Fruit fly (Drosophila melanogaster): ENCODE measurements around the gene alpha-Spec.

alpha-Spec gene

DNA sequence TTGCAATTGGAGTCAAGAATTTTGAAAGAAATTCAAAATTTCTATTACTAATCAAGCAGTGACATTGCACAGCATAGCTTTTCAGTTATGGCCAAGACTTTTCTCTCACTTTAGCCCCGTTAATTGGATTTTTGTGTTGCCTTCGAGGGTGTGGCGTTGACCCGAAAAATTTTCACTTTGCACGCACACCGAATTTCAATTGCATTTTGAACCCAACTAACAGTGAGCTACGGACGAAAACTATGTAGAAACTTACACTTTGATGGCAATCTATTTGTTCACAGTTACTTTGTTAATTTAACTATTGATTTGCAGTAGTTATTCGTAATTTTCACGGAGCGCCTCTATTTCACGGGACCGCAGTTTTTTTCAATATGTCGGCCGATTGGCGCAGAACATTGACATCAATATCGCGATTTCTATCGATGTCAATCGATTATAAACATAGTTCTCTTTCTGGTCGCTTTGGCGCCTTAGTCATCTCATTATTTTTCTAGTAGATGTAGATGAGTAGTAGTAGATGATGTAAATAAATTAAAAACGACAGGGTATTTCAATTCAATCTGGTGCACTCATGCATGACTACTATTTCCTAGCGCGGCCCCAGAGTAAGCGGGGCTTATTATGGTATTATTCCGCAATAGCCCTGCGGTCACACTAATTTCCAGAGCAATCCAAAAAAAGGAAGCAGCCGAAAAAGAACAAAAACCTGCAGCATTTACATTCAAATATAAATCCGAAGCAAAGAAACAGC is at the start of gene alpha-Spec, which contains the start of the genes dlt and Cdc37:
alpha-Spec (minus strand) TSS at position 386 of the 754 bp plus-strand sequence.
dlt (minus strand) TSS at position 386 of the 754 bp plus-strand sequence.
Cdc37 (plus strand) TSS at position 450 of the 754 bp plus-strand sequence.
- TF ChIP-seq h (optimal IDR thresholded peaks at IDR 0.05), result no peak

DNA sequence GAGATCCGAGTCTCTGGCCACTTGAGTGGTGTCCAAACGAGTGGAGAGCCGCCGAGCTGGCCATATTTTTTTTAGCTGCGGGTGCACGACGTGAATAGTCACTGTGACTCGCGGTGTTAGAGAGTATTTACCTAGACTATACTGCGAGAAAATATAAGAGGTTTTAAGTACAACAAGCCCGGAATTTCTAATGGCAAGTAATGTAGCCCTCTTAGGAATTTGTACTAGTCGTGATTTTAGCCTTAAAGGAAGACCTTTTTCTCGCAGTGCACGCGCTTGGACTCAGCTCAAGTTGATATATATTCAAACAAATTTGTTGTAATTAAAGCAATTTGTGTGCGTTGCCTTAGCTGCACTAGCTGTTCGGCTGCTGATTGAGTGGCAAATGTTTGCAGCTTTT is 49.5 kb upstream of the alpha-Spec start:
- no peak for TF ChIP-seq Sin3A (optimal IDR thresholded peaks at IDR 0.05)
- no peak for TF ChIP-seq insv (optimal IDR thresholded peaks at IDR 0.05)
- no peak for TF ChIP-seq Myc (optimal IDR thresholded peaks at IDR 0.05)
- no peak for TF ChIP-seq psq (optimal IDR thresholded peaks at IDR 0.05)
- no peak for TF ChIP-seq h (optimal IDR thresholded peaks at IDR 0.05)
- no peak for TF ChIP-seq ttk (optimal IDR thresholded peaks at IDR 0.05)

DNA sequence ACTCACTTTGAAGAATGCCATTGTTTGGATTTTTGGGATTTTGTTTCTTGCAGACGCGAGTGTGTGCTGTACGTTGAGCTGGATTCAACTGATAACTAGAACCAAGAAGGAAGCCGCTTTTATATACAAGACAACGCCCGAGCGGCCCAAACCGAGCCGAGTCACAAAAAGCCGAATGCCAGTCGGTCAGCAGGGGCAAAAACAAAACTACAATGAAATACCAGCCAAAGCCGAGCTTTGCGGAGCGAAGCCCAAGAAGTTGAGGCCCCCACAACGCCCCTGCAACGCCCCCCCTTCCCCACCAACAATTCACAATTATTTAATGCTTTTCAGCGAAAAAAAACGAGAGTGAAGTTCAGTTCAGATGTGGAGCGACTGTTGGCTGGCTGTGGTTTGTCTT is 46.9 kb upstream of the alpha-Spec start, which contains the start of gene Cpr62Bc:
Cpr62Bc (minus strand) TSS at position 101 of the 400 bp plus-strand sequence.
- TF ChIP-seq insv (optimal IDR thresholded peaks at IDR 0.05) (no peak), psq (optimal IDR thresholded peaks at IDR 0.05) (no peak), ttk (optimal IDR thresholded peaks at IDR 0.05) (no peak), Sin3A (optimal IDR thresholded peaks at IDR 0.05) (no peak), Myc (optimal IDR thresholded peaks at IDR 0.05) (no peak), h (optimal IDR thresholded peaks at IDR 0.05) (no peak)

DNA sequence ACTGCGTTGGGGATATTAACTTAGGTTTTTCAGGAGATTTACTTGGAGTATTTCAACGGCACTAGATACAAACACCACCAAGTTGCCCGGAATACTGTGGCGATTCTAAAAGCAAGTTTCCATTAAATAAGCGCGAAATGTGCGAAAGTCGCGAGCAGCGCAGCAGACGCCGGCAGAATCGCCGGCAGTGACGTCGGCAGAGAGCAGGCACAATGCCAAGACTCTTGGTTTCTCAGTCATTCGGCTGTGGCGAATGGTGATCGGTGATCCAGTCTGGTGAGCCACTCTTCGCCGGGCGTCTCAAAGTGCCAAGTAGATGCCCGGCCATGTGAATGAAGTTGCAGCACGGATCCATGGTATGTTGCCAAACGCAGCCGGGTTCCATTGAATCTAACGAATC is 39.9 kb upstream of the alpha-Spec start, which contains the start of gene Cpr62Bb:
Cpr62Bb (minus strand) TSS at position 101 of the 400 bp plus-strand sequence.
- TF ChIP-seq Myc (optimal IDR thresholded peaks at IDR 0.05) (no peak), psq (optimal IDR thresholded peaks at IDR 0.05) (no peak), insv (optimal IDR thresholded peaks at IDR 0.05) (no peak), Sin3A (optimal IDR thresholded peaks at IDR 0.05) (no peak), h (optimal IDR thresholded peaks at IDR 0.05) (no peak)

DNA sequence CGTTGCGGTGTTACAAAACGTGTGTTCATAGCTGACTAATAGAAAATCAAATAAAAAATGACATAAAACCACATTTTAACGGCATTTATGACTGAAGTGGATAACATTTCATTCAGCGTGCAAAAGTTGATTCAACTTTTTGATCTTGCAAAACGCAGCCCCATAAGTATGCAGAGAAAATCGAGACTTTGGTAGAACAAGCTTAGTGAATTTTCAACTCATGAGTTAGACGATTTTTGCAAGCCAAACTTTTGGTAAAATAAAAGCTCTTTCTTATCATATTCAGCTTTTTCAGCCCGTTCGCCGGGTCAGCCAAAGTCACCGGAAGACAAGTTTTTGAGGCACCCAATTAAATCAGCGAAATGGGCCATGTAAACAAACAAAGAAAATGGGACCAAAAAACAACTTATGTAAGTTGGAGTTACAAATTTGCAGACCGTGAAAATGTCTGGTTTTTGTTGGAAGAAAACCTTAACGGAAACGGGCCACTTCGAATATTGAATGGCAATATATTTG is 36.7 kb upstream of the alpha-Spec start, which contains the start of gene Cpr62Ba:
Cpr62Ba (minus strand) TSS at position 31 of the 516 bp plus-strand sequence.
- no peak for TF ChIP-seq psq (optimal IDR thresholded peaks at IDR 0.05)
- TF ChIP-seq ttk (optimal IDR thresholded peaks at IDR 0.05), result no peak
- no peak for TF ChIP-seq h (optimal IDR thresholded peaks at IDR 0.05)
- TF ChIP-seq Myc (optimal IDR thresholded peaks at IDR 0.05), result no peak
- no peak for TF ChIP-seq Sin3A (optimal IDR thresholded peaks at IDR 0.05)
- no peak for TF ChIP-seq insv (optimal IDR thresholded peaks at IDR 0.05)

DNA sequence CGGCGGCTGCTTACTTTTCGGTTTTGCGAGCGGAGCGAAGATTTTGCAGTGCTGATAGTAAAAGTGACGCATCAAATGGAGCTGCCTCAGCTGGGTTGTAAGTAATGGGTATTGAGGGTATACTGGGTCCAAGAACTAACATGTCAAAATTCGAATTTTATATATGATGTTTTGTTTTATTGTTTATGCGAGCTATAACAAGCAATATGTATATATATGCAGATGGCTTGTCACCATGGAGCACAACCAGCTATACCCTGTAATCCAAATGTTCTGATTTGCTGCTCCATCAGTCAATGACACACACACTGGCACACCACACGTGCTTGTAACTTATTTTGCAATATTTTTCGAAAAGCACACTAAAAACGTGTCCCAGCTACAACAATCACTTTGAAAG is 34.4 kb upstream of the alpha-Spec start:
- TF ChIP-seq ttk (optimal IDR thresholded peaks at IDR 0.05) (no peak), insv (optimal IDR thresholded peaks at IDR 0.05) (no peak), Sin3A (optimal IDR thresholded peaks at IDR 0.05) (no peak), psq (optimal IDR thresholded peaks at IDR 0.05) (no peak), Myc (optimal IDR thresholded peaks at IDR 0.05) (no peak), h (optimal IDR thresholded peaks at IDR 0.05) (no peak)

DNA sequence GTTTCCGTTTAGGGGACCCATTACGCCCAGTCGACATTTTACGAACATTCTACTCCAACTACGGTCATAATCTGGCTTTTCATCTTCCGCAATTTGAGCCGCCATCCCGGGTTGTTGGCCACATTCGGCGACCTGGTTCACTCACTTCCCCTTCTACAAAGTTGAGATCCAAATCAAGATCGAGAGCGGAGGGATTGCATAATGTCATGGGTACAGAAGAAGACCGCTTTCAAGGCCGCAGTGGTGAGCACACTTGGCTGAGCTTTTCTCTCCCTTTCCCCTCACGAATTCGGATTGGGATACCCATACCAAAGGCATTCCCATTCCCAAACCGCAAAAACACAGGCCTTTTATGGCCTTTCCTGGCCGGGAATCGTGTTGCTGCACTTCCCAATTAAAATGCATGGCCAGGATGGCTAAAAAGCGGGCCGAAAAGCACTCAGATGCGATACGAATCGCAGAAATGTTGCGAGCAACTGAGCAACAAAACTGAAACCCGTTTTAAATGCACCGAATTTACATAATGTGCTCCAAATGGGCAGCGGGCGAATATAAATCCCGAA is 32.8 kb upstream of the alpha-Spec start:
- TF ChIP-seq Sin3A (optimal IDR thresholded peaks at IDR 0.05), result no peak
- TF ChIP-seq h (optimal IDR thresholded peaks at IDR 0.05), result no peak
- TF ChIP-seq insv (optimal IDR thresholded peaks at IDR 0.05), result no peak
- TF ChIP-seq ttk (optimal IDR thresholded peaks at IDR 0.05), result no peak
- no peak for TF ChIP-seq Myc (optimal IDR thresholded peaks at IDR 0.05)
- TF ChIP-seq psq (optimal IDR thresholded peaks at IDR 0.05), result no peak

DNA sequence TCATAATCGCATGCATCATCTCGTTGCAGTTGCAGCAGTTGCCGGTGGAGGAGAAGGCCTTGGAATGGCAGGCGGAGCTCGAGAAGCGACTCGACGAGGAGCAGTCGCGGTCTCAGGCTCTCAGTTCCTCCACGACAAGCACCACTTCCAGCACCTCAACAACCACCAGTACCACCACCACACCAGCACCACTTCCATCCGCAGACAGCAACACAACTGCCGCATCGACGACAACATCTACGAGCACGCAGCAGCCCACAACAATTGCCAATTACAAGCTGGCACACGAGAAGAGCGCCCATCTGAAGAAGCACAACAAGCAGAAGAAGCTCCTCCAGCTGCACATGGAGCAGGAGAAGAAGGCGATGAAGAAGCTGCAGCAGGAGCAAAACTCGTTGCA is 27.2 kb upstream of the alpha-Spec start:
- TF ChIP-seq h (optimal IDR thresholded peaks at IDR 0.05) (no peak), Sin3A (optimal IDR thresholded peaks at IDR 0.05) (no peak), psq (optimal IDR thresholded peaks at IDR 0.05) (no peak), Myc (optimal IDR thresholded peaks at IDR 0.05) (no peak), ttk (optimal IDR thresholded peaks at IDR 0.05) (no peak), insv (optimal IDR thresholded peaks at IDR 0.05) (no peak)

DNA sequence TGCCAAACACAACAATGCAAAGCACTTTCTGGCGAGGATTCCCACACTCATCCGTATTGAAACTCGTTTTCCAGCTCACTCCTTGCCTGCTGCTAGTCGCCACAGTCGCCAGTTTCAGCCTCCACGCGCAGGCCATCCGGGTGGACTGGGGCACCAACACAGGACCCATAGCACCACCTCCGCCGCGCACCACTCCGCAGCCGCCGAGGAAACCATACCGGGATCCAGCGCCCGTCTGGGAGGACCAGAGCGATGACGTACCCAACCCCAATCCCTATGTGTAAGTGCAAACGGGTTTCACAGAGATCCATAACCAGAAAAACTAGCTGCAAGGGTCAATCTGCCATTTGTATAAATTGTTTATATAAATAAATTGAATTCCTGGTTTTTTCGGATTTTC is 26.0 kb upstream of the alpha-Spec start:
- TF ChIP-seq psq (optimal IDR thresholded peaks at IDR 0.05), result no peak
- no peak for TF ChIP-seq ttk (optimal IDR thresholded peaks at IDR 0.05)
- TF ChIP-seq Sin3A (optimal IDR thresholded peaks at IDR 0.05), result no peak
- no peak for TF ChIP-seq h (optimal IDR thresholded peaks at IDR 0.05)
- TF ChIP-seq Myc (optimal IDR thresholded peaks at IDR 0.05), result no peak
- no peak for TF ChIP-seq insv (optimal IDR thresholded peaks at IDR 0.05)

DNA sequence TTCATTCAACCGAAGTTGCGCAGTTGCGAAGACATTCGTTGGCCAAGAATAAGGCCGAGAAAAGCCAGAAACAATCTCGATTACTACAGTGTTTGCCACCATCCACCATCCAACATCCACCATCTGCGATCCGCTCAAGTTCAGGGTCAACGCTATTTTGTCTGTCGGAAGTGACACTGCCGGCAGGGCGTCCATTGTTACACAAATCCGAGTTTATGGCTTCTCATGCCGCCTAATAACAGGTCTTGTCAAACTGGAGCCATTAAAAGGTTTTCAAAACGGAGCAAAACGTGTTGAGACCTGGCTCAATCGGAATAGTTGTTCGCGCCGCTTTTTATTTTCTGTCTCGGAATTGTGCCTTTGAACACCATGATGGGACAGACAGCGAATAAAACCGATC is 23.7 kb upstream of the alpha-Spec start:
- TF ChIP-seq psq (optimal IDR thresholded peaks at IDR 0.05) (no peak), Myc (optimal IDR thresholded peaks at IDR 0.05) (no peak), insv (optimal IDR thresholded peaks at IDR 0.05) (no peak), h (optimal IDR thresholded peaks at IDR 0.05) (no peak), Sin3A (optimal IDR thresholded peaks at IDR 0.05) (no peak), ttk (optimal IDR thresholded peaks at IDR 0.05) (no peak)

DNA sequence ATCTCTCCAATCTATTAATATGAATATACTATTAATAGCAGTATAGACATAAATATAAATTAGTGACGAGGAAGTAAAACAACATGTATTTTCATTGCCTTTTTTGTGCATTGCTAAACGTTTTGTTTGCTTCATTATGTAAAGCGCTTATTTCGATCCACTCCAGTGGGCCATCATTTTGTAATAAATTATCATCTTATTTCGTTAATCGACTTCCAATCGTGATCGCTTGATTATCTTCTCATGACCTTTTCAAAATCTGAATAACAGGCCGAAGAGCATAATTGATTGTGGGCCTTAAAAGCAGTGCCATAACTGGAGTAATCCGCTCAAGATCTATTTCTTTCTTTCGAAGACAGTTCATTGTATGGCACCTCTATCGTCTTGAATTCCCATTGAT is 22.3 kb upstream of the alpha-Spec start:
- TF ChIP-seq insv (optimal IDR thresholded peaks at IDR 0.05), result no peak
- no peak for TF ChIP-seq psq (optimal IDR thresholded peaks at IDR 0.05)
- TF ChIP-seq Sin3A (optimal IDR thresholded peaks at IDR 0.05), result no peak
- no peak for TF ChIP-seq h (optimal IDR thresholded peaks at IDR 0.05)
- TF ChIP-seq Myc (optimal IDR thresholded peaks at IDR 0.05), result no peak
- no peak for TF ChIP-seq ttk (optimal IDR thresholded peaks at IDR 0.05)

DNA sequence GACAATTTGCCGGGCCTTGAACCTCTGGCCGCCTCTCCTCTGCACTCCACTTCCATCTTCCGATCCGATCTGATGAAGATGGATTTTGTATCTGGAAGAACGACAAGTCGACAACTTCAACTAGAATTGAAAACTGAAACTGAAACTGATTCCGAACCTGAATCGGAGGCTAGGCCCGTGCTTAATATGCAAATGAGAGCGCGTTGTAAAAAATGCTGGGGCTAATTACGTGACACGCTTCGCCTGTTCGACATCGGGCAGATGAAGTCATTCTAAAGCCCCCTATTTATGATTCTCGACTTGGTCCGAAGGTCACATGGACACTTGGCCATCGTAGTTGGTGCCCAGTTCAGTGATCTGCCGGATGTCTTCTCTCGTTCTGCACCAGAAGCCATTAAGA is 21.5 kb upstream of the alpha-Spec start:
- TF ChIP-seq psq (optimal IDR thresholded peaks at IDR 0.05), result no peak
- no peak for TF ChIP-seq h (optimal IDR thresholded peaks at IDR 0.05)
- no peak for TF ChIP-seq Myc (optimal IDR thresholded peaks at IDR 0.05)
- no peak for TF ChIP-seq ttk (optimal IDR thresholded peaks at IDR 0.05)
- no peak for TF ChIP-seq Sin3A (optimal IDR thresholded peaks at IDR 0.05)
- TF ChIP-seq insv (optimal IDR thresholded peaks at IDR 0.05), result no peak

All from Kc167 (cell line).